Worm (Caenorhabditis elegans) whole organism, L3 larva: ENCODE measurements around the gene ZC239.4.
"Not testable (repeated sequence)": the region's sequence is repeated elsewhere in the genome, so short reads cannot be mapped to it uniquely, and the experiment has no call there.

Experiments
- aly-2 ChIP-seq: fragments of 150-350 bp; optimal IDR thresholded peaks from 2 replicates; lab custom pipeline; 2014; ENCODE audit warnings: missing biosample characterization, missing genetic modification characterization
- ama-1 ChIP-seq: fragments of 150-350 bp; optimal IDR thresholded peaks from 2 replicates; lab custom pipeline; 2018
- ceh-16 ChIP-seq: sonication (generic microtip); optimal IDR thresholded peaks from 2 replicates; lab custom pipeline; 2017; ENCODE audit warnings: missing biosample characterization, missing genetic modification characterization
- ceh-28 ChIP-seq: fragments of 150-350 bp; optimal IDR thresholded peaks from 2 replicates; lab custom pipeline; 2014; ENCODE audit warnings: missing biosample characterization, missing genetic modification reagents, missing genetic modification characterization
- ceh-82 ChIP-seq: fragments of 150-350 bp; optimal IDR thresholded peaks from 2 replicates; lab custom pipeline; 2014; ENCODE audit warnings: missing biosample characterization, missing genetic modification characterization
- ceh-9 ChIP-seq: sonication (generic microtip); optimal IDR thresholded peaks from 2 replicates; lab custom pipeline; 2018; ENCODE audit warnings: missing biosample characterization, missing genetic modification characterization
- egl-27 ChIP-seq: sonication (generic microtip); optimal IDR thresholded peaks from 4 replicates; lab custom pipeline; 2017; ENCODE audit warnings: missing biosample characterization, missing genetic modification reagents, missing genetic modification characterization
- elt-1 ChIP-seq: fragments of 150-350 bp; optimal IDR thresholded peaks from 2 replicates; lab custom pipeline; 2014; ENCODE audit warnings: missing biosample characterization, missing genetic modification characterization
- elt-3 ChIP-seq, 3 experiments: fragments of 150-350 bp in 1 of 3; sonication (generic microtip) in 2 of 3; optimal IDR thresholded peaks; 2 replicates in 2 of 3; 4 replicates in 1 of 3; lab custom pipeline; 2014 to 2017; ENCODE audit warnings: missing biosample characterization in 3 of 3, missing genetic modification characterization in 3 of 3
- eor-1 ChIP-seq, 2 experiments: fragments of 150-350 bp; optimal IDR thresholded peaks; 2 replicates each; lab custom pipeline; 2014 to 2018; ENCODE audit warnings: missing biosample characterization in 2 of 2, missing genetic modification characterization in 2 of 2
- fkh-10 ChIP-seq: sonication (generic microtip); optimal IDR thresholded peaks from 2 replicates; lab custom pipeline; 2017; ENCODE audit warnings: missing biosample characterization, missing genetic modification reagents, missing genetic modification characterization
- hmg-11 ChIP-seq: sonication (generic microtip); optimal IDR thresholded peaks from 2 replicates; lab custom pipeline; 2016; ENCODE audit warnings: missing genetic modification characterization, missing compliant biosample characterization
- lsy-12 ChIP-seq: sonication (generic microtip); optimal IDR thresholded peaks from 2 replicates; lab custom pipeline; 2016; ENCODE audit warnings: mild to moderate bottlenecking, missing genetic modification characterization, missing compliant biosample characterization
- nfya-1 ChIP-seq: sonication (generic microtip); optimal IDR thresholded peaks from 2 replicates; lab custom pipeline; 2017; ENCODE audit warnings: missing genetic modification characterization, mild to moderate bottlenecking, missing compliant biosample characterization, antibody characterized with exemption, moderate library complexity; ENCODE audit not compliant: insufficient read depth
- nhr-11 ChIP-seq: fragments of 150-350 bp; optimal IDR thresholded peaks from 2 replicates; lab custom pipeline; 2014; ENCODE audit warnings: missing biosample characterization, missing genetic modification characterization
- nhr-23 ChIP-seq: fragments of 150-350 bp; optimal IDR thresholded peaks from 2 replicates; lab custom pipeline; 2014; ENCODE audit warnings: missing biosample characterization, missing genetic modification reagents, missing genetic modification characterization
- nhr-25 ChIP-seq: sonication (generic microtip); optimal IDR thresholded peaks from 2 replicates; lab custom pipeline; 2017; ENCODE audit warnings: missing biosample characterization, missing genetic modification characterization
- nhr-28 ChIP-seq: fragments of 150-350 bp; optimal IDR thresholded peaks from 2 replicates; lab custom pipeline; 2014; ENCODE audit warnings: missing biosample characterization, missing genetic modification characterization
- nhr-43 ChIP-seq: sonication (generic microtip); optimal IDR thresholded peaks from 2 replicates; lab custom pipeline; 2016; ENCODE audit warnings: mild to moderate bottlenecking, missing genetic modification characterization, missing compliant biosample characterization; ENCODE audit not compliant: poor library complexity, severe bottlenecking
- nhr-67 ChIP-seq: fragments of 150-350 bp; optimal IDR thresholded peaks from 2 replicates; lab custom pipeline; 2014; ENCODE audit warnings: missing biosample characterization, missing genetic modification characterization
- nhr-77 ChIP-seq: fragments of 150-350 bp; optimal IDR thresholded peaks from 2 replicates; lab custom pipeline; 2014; ENCODE audit warnings: missing biosample characterization, missing genetic modification characterization
- pqm-1 ChIP-seq: fragments of 150-350 bp; optimal IDR thresholded peaks from 2 replicates; lab custom pipeline; 2017; ENCODE audit warnings: missing biosample characterization, missing genetic modification characterization, inconsistent platforms
- tbx-2 ChIP-seq: sonication (generic microtip); optimal IDR thresholded peaks from 2 replicates; lab custom pipeline; 2016; ENCODE audit warnings: mild to moderate bottlenecking, missing genetic modification characterization, missing compliant biosample characterization
- ztf-11 ChIP-seq: fragments of 150-350 bp; optimal IDR thresholded peaks from 2 replicates; lab custom pipeline; 2014; ENCODE audit warnings: missing biosample characterization, missing genetic modification characterization

The ZC239.4 gene

DNA sequence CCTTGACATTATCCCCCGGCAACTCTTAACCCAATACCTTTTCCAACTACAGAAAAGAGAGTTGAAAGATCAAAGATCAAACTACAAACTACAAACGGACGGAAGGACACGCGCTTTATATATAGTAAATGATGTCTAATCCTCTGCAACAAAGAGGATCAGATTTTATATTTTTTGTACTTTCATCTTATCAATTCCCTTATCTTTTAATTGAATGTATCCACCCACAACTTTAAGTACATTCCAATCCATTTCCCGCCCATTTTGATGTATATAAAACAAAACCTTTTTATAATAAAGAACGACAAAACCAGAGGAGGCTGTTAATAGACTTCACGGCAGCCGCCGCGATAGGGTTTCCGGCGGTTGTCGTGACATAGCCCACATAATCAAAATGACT lies 36.3 kb upstream of the ZC239.4 start, which contains the start of gene sri-40:
sri-40 (plus strand) TSS at position 301 of the 400 bp plus-strand sequence.
- TF ChIP-seq tbx-2, ceh-82, nhr-77 (tag; lab: Kevin White, UChicago): not testable (repeated sequence)

DNA sequence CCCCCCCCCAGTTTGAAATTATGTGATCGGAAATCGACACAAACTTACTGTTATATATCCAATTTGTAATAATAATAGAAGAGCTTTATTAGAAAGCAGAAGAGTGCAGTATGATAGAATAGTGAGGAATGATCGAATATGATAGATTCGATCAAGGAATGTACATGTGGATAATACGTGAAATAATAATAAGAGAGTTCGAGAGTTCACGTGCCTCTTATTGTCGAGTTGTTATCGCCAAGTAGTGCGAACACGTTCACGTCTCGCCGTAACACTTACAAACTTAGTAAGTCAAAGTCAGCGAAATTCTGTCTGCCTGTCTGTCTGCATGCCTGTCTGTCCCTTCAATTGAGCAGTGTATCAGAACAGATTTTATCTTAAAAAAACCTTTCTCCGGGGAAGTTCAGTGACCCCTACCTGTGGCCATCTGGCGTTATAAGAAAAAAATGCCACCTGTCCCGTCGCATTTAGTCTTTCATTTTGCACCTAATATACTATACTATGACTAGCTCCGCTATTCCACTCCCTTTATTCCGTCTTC lies 30.6 kb upstream of the ZC239.4 start, which contains the start of the genes Y27F2A.6 and Y27F2A.8:
Y27F2A.6 (minus strand) TSS at position 101 of the 541 bp plus-strand sequence.
Y27F2A.8 (plus strand) TSS at position 491 of the 541 bp plus-strand sequence.
- not testable (repeated sequence) for TF ChIP-seq nfya-1; ztf-11 (tag; lab: Kevin White, UChicago); egl-27 (tag; lab: Kevin White, UChicago)

DNA sequence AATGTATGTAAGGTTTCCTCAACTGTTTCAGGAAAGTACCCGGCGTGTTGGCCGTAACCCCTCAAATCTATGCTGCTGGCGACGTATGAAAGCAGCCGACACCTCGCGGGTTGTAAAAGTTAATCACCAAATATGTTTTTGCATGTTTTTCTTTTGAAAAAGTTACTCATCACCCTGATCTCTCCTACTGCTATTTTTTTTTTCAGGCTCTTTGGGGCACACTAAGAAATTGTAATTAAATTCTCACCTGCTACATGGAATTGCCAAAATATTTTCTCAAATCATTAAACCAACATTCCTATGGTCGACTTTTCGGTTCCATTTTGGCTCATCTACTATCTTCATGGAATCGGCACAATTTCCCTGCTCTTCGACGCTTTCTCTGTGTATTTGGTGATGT lies 29.1 kb upstream of the ZC239.4 start, which contains the start of gene sri-78:
sri-78 (plus strand) TSS at position 301 of the 400 bp plus-strand sequence.
- not testable (repeated sequence) for TF ChIP-seq ceh-9 (tag; lab: Kevin White, UChicago); lsy-12 (tag; lab: Kevin White, UChicago); nhr-23

DNA sequence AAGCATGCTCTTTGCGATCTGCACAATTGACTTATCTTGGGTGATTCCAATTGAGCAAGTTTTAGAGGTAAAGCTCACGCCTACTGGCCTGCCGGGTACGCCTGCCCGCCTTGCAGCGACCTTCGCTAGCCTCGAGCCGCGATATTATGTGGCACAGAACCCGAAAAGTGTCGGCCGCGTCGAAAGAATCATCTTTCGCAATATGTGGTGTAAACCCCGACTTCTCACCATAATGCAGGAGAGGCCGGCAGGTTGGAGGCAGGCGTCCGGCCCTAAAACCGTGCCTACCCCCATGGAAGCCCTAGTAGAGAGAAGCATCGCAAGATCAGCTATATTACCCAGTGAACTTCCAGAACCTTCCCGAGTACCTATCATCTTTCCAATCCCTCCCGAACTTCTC lies 28.1 kb upstream of the ZC239.4 start:
- no peak for TF ChIP-seq hmg-11 (tag; lab: Kevin White, UChicago)
- TF ChIP-seq aly-2 = no peak
- no peak for TF ChIP-seq nfya-1
- TF ChIP-seq nhr-11 (tag; lab: Kevin White, UChicago) = no peak

DNA sequence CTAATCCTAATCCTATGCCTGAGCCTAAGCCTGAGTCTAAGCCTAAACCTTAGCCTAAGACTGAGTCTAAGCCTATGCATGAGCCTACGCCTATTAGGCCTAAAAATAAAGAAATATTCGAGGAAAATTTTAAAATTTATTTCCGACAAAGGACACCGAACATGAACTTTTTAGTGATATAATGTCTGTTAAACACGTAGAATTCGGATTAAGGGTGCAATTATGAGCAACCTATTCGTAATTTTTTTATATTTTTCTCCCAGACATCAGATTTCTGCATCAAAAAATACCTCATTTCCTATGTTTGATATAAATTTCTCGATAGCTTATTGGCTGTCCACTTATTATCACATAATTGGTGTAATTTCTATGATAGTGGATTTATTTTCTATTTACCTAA lies 25.0 kb upstream of the ZC239.4 start, which contains the start of gene Y27F2A.11:
Y27F2A.11 (plus strand) TSS at position 301 of the 400 bp plus-strand sequence.
- not testable (repeated sequence) for TF ChIP-seq lsy-12, nhr-43, hmg-11 (tag; lab: Kevin White, UChicago)
- TF ChIP-seq, all 47 proteins: peak for 0; not testable (repeated sequence) for 47

DNA sequence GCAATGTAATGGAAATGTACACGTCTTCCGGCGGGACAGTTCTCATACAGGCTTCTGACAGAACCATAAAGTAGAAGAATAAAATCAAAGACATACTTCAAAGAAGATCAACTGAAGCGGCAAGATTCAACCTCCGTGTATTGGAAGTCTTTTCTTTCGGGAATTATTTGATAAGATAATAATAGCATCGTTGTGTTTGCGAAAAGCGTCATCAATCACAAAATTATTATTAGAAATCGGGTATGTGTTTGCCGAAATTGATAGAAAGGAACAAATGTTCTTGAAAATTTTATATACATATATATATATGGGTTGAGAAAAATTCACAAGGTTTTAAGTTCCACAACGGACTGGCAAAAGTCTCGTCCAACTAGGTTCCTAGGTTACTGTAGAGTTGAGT lies 22.5 kb upstream of the ZC239.4 start, which contains the start of gene Y27F2A.9:
Y27F2A.9 (minus strand) TSS at position 101 of the 400 bp plus-strand sequence.
- not testable (repeated sequence) for TF ChIP-seq elt-1 (tag; lab: Kevin White, UChicago); nhr-28; fkh-10 (GFP tag; lab: Kevin White, UChicago)

DNA sequence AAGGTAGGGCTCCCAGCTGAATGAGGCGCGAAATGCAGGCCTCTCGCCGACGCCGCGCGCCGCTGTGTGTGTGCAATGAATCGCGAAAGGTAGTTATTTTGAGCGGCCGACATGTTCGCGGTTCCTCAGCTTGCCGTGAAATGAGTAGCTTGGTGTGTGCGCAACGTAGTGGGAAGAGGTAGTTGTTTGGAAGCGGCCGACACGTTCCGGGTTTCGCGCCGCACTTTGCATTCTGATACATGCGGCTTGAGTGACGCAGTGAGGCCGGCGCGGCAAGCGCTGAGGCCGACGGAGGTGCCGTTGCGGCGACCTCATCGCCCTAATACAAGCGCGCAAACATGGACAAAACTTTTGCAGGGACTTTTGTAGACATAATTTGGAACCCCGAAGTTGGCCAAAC lies 18.3 kb upstream of the ZC239.4 start:
- TF ChIP-seq lsy-12 (tag; lab: Kevin White, UChicago) (no peak), elt-3 (tag; optimal IDR thresholded peaks at IDR 0.05; lab: Kevin White, UChicago) (no peak), nhr-67 (tag; lab: Kevin White, UChicago) (no peak), ceh-16 (no peak), ztf-11 (tag; lab: Kevin White, UChicago) (no peak), aly-2 (no peak), ceh-28 (tag; lab: Kevin White, UChicago) (no peak), egl-27 (tag; lab: Kevin White, UChicago) (no peak), nhr-77 (tag; lab: Kevin White, UChicago) (no peak), nhr-43 (tag; lab: Kevin White, UChicago) (no peak), tbx-2 (tag; lab: Kevin White, UChicago) (no peak), pqm-1 (tag; lab: Kevin White, UChicago) (no peak), ama-1 (no peak), nhr-25 (no peak)
- TF ChIP-seq, all 47 proteins: peak for 0

DNA sequence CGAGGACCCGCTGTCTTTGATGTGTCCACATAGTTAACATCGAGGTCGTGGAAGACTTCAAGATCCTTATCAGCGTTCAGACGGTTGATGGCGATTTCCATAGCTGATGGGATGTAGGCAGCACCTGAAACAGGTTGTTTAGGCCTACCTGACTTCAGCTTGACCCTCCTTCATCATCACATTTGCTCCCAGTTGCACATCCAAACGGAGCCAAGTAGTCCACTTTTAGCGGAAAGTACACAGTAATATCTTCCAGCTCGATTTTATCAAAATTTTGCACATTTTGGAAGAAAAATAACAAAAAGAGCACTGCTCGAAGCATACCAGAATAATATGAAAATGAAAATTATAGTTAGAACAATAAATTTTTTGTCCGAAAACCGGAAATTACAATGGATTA lies 17.0 kb upstream of the ZC239.4 start, which contains the start of gene gcy-15:
gcy-15 (minus strand) TSS at position 101 of the 400 bp plus-strand sequence.
- TF ChIP-seq elt-1 (tag; lab: Kevin White, UChicago) = no peak
- no peak for TF ChIP-seq eor-1 (tag; optimal IDR thresholded peaks at IDR 0.05; lab: Kevin White, UChicago)
